Fruit fly (Drosophila melanogaster) whole organism, embryonic: Measurements from ENCODE around the gene kel.

Experiments
- Ada2b ChIP-seq: fragments of 200-800 bp; sonication (Bioruptor generic); IDR thresholded peaks from 2 replicates; pipeline ENCODE4 v1.3.6; 2022; ENCODE audit warnings: missing biosample characterization, missing genetic modification characterization
- CG1024 ChIP-seq: fragments of 200-800 bp; sonication (Bioruptor generic); IDR thresholded peaks from 2 replicates; pipeline ENCODE4 v1.3.6; 2022; ENCODE audit warnings: missing biosample characterization, missing genetic modification characterization
- CG10543 ChIP-seq: fragments of 200-800 bp; sonication (Bioruptor generic); optimal IDR thresholded peaks from 3 replicates; lab custom pipeline; 2017; ENCODE audit warnings: missing biosample characterization, mild to moderate bottlenecking, missing genetic modification characterization, moderate library complexity
- CG11723 ChIP-seq: fragments of 200-800 bp; sonication (Bioruptor generic); optimal IDR thresholded peaks from 2 replicates; lab custom pipeline; 2017; ENCODE audit warnings: missing biosample characterization, mild to moderate bottlenecking, missing genetic modification characterization
- CG14667 ChIP-seq: fragments of 200-800 bp; sonication (Bioruptor generic); IDR thresholded peaks from 2 replicates; pipeline ENCODE4 v1.3.6; 2022; ENCODE audit warnings: missing biosample characterization, missing genetic modification characterization
- CG16863 ChIP-seq: fragments of 200-800 bp; sonication (Bioruptor generic); optimal IDR thresholded peaks from 3 replicates; lab custom pipeline; 2016; ENCODE audit warnings: missing biosample characterization, missing genetic modification characterization
- CG18599 ChIP-seq: fragments of 200-800 bp; sonication (Bioruptor generic); optimal IDR thresholded peaks from 3 replicates; lab custom pipeline; 2017; ENCODE audit warnings: missing biosample characterization, missing genetic modification characterization, mild to moderate bottlenecking, moderate library complexity, missing genetic modification reagents
- CG2199 ChIP-seq: fragments of 200-800 bp; sonication (Bioruptor generic); IDR thresholded peaks from 3 replicates; pipeline ENCODE4 v1.3.6; 2022; ENCODE audit warnings: missing biosample characterization, missing genetic modification characterization
- CG2202 ChIP-seq: fragments of 200-800 bp; sonication (Bioruptor generic); optimal IDR thresholded peaks from 2 replicates; lab custom pipeline; 2018; ENCODE audit warnings: missing biosample characterization, mild to moderate bottlenecking, missing genetic modification characterization
- CG30431 ChIP-seq: fragments of 200-800 bp; sonication (Bioruptor generic); optimal IDR thresholded peaks from 2 replicates; lab custom pipeline; 2017; ENCODE audit warnings: missing biosample characterization, missing genetic modification characterization
- CG43689 ChIP-seq: fragments of 200-800 bp; sonication (Bioruptor generic); IDR thresholded peaks from 2 replicates; pipeline ENCODE4 v1.3.6; 2022; ENCODE audit warnings: missing biosample characterization, missing genetic modification characterization
- CG4424 ChIP-seq: fragments of 200-800 bp; sonication (Bioruptor generic); optimal IDR thresholded peaks from 3 replicates; lab custom pipeline; 2016; ENCODE audit warnings: missing biosample characterization, missing genetic modification characterization
- CG4730 ChIP-seq: fragments of 200-800 bp; sonication (Bioruptor generic); IDR thresholded peaks from 2 replicates; pipeline ENCODE4 v1.3.6; 2022; ENCODE audit warnings: missing biosample characterization, missing genetic modification characterization
- CG6654 ChIP-seq: fragments of 200-800 bp; sonication (Bioruptor generic); optimal IDR thresholded peaks from 2 replicates; lab custom pipeline; 2017; ENCODE audit warnings: missing biosample characterization, mild to moderate bottlenecking, missing genetic modification characterization
- CG7556 ChIP-seq: fragments of 200-800 bp; sonication (Bioruptor generic); optimal IDR thresholded peaks from 2 replicates; lab custom pipeline; 2017; ENCODE audit warnings: missing biosample characterization, mild to moderate bottlenecking, missing genetic modification characterization
- CG7928 ChIP-seq: fragments of 200-800 bp; sonication (Bioruptor generic); optimal IDR thresholded peaks from 2 replicates; lab custom pipeline; 2017; ENCODE audit warnings: missing biosample characterization, mild to moderate bottlenecking, missing genetic modification characterization
- CG7987 ChIP-seq: fragments of 200-800 bp; sonication (Bioruptor generic); optimal IDR thresholded peaks from 2 replicates; lab custom pipeline; 2018; ENCODE audit warnings: missing biosample characterization, mild to moderate bottlenecking, missing genetic modification characterization, moderate library complexity
- CG8089 ChIP-seq: fragments of 200-800 bp; sonication (Bioruptor generic); optimal IDR thresholded peaks from 3 replicates; lab custom pipeline; 2016; ENCODE audit warnings: missing biosample characterization, missing genetic modification characterization
- CG8388 ChIP-seq: fragments of 200-800 bp; sonication (Bioruptor generic); optimal IDR thresholded peaks from 2 replicates; lab custom pipeline; 2019; ENCODE audit warnings: missing biosample characterization, mild to moderate bottlenecking, missing genetic modification characterization, moderate library complexity
- CG8478 ChIP-seq: fragments of >200 bp; optimal IDR thresholded peaks from 2 replicates; lab custom pipeline; 2018
- CG9797 ChIP-seq: fragments of 200-800 bp; sonication (Bioruptor generic); optimal IDR thresholded peaks from 3 replicates; lab custom pipeline; 2018; ENCODE audit warnings: missing biosample characterization, mild to moderate bottlenecking, missing genetic modification characterization
- Camta ChIP-seq: fragments of 200-800 bp; sonication (Bioruptor generic); optimal IDR thresholded peaks from 2 replicates; lab custom pipeline; 2016; ENCODE audit warnings: missing biosample characterization, missing genetic modification characterization
- Fer3 ChIP-seq: fragments of 200-800 bp; sonication (Bioruptor generic); optimal IDR thresholded peaks from 2 replicates; lab custom pipeline; 2018; ENCODE audit warnings: missing biosample characterization, mild to moderate bottlenecking, missing genetic modification characterization, moderate library complexity
- HmgZ ChIP-seq: fragments of 200-800 bp; sonication (Bioruptor generic); optimal IDR thresholded peaks from 2 replicates; lab custom pipeline; 2018; ENCODE audit warnings: missing biosample characterization, mild to moderate bottlenecking, missing genetic modification characterization
- MESR4 ChIP-seq: fragments of 200-800 bp; sonication (Bioruptor generic); optimal IDR thresholded peaks from 2 replicates; lab custom pipeline; 2018; ENCODE audit warnings: missing biosample characterization, mild to moderate bottlenecking, missing genetic modification characterization, moderate library complexity
- Meics ChIP-seq: fragments of 200-800 bp; sonication (Bioruptor generic); optimal IDR thresholded peaks from 2 replicates; lab custom pipeline; 2017; ENCODE audit warnings: missing biosample characterization, mild to moderate bottlenecking, missing genetic modification characterization
- Mes4 ChIP-seq: fragments of 200-800 bp; sonication (Bioruptor generic); optimal IDR thresholded peaks from 2 replicates; lab custom pipeline; 2016; ENCODE audit warnings: missing biosample characterization, missing genetic modification characterization
- Taf1 ChIP-seq: fragments of 200-800 bp; sonication (Bioruptor generic); IDR thresholded peaks from 2 replicates; pipeline ENCODE4 v1.3.6; 2022; ENCODE audit warnings: missing biosample characterization, missing genetic modification characterization
- Tbp ChIP-seq: fragments of >200 bp; optimal IDR thresholded peaks from 2 replicates; lab custom pipeline; 2018; ENCODE audit warnings: missing biosample characterization, missing genetic modification characterization
- Xrp1 ChIP-seq: fragments of 200-800 bp; sonication (Bioruptor generic); IDR thresholded peaks from 2 replicates; pipeline ENCODE4 v1.3.6; 2022; ENCODE audit warnings: missing biosample characterization, missing genetic modification characterization
- ato ChIP-seq: fragments of 200-800 bp; sonication (Bioruptor generic); IDR thresholded peaks from 2 replicates; pipeline ENCODE4 v1.3.6; 2022; ENCODE audit warnings: missing biosample characterization, missing genetic modification characterization; ENCODE audit not compliant: partially characterized antibody
- dysf ChIP-seq: fragments of 200-800 bp; sonication (Bioruptor generic); IDR thresholded peaks from 3 replicates; pipeline ENCODE4 v1.3.6; 2022; ENCODE audit warnings: missing biosample characterization, missing genetic modification characterization
- gro ChIP-seq: fragments of 200-800 bp; sonication (Bioruptor generic); optimal IDR thresholded peaks from 2 replicates; lab custom pipeline; 2016; ENCODE audit warnings: missing biosample characterization, missing genetic modification characterization
- hb ChIP-seq: fragments of 200-800 bp; sonication (Bioruptor generic); IDR thresholded peaks from 3 replicates; pipeline ENCODE4 v1.3.6; 2022; ENCODE audit warnings: missing biosample characterization, missing genetic modification characterization; ENCODE audit not compliant: partially characterized antibody
- insv ChIP-seq, 2 experiments: fragments of 200-800 bp; sonication (Bioruptor generic); optimal IDR thresholded peaks; 3 replicates each; lab custom pipeline; 2016 to 2018; ENCODE audit warnings: missing biosample characterization in 2 of 2, missing genetic modification characterization in 2 of 2
- jigr1 ChIP-seq: fragments of 200-800 bp; sonication (Bioruptor generic); IDR thresholded peaks from 3 replicates; pipeline ENCODE4 v1.3.6; 2022; ENCODE audit warnings: missing biosample characterization, missing genetic modification characterization
- kah ChIP-seq: fragments of 200-800 bp; sonication (Bioruptor generic); optimal IDR thresholded peaks from 2 replicates; lab custom pipeline; 2018; ENCODE audit warnings: missing biosample characterization, mild to moderate bottlenecking, missing genetic modification characterization
- lab ChIP-seq: fragments of 200-800 bp; sonication (Bioruptor generic); optimal IDR thresholded peaks from 3 replicates; lab custom pipeline; 2017; ENCODE audit warnings: missing biosample characterization, missing genetic modification characterization, mild to moderate bottlenecking, moderate library complexity, missing genetic modification reagents
- nerfin-1 ChIP-seq: fragments of 200-800 bp; sonication (Bioruptor generic); optimal IDR thresholded peaks from 3 replicates; lab custom pipeline; 2019; ENCODE audit warnings: missing biosample characterization, mild to moderate bottlenecking, missing genetic modification characterization, moderate library complexity
- pan ChIP-seq, 4 experiments: fragments of >200 bp in 3 of 4; fragments of 200-800 bp in 1 of 4; sonication (Bioruptor generic) in 1 of 4; optimal IDR thresholded peaks in 3 of 4; IDR thresholded peaks in 1 of 4; 2 replicates each; pipeline versions ENCODE4 v1.3.6 to Lab custom; 2017 to 2022; ENCODE audit warnings: missing biosample characterization in 2 of 4, missing genetic modification characterization in 2 of 4, mixed read lengths in 1 of 4
- pho ChIP-seq: fragments of 200-800 bp; sonication (Bioruptor generic); optimal IDR thresholded peaks from 2 replicates; lab custom pipeline; 2016; ENCODE audit warnings: missing biosample characterization, missing genetic modification characterization
- pnt ChIP-seq: fragments of 200-800 bp; sonication (Bioruptor generic); optimal IDR thresholded peaks from 3 replicates; lab custom pipeline; 2016; ENCODE audit warnings: missing biosample characterization, missing genetic modification characterization
- prd ChIP-seq, 3 experiments: fragments of >200 bp in 2 of 3; fragments of 200-800 bp in 1 of 3; sonication (Bioruptor generic) in 1 of 3; optimal IDR thresholded peaks in 2 of 3; IDR thresholded peaks in 1 of 3; 2 replicates in 2 of 3; 3 replicates in 1 of 3; pipeline versions ENCODE4 v1.3.6 to Lab custom; 2017 to 2022; ENCODE audit warnings: missing biosample characterization in 1 of 3, missing genetic modification characterization in 1 of 3
- sens ChIP-seq: fragments of 200-800 bp; sonication (Bioruptor generic); peaks from one replicate; lab custom pipeline; 2016; ENCODE audit warnings: missing biosample characterization, missing genetic modification characterization
- sqz ChIP-seq: fragments of 200-800 bp; sonication (Bioruptor generic); optimal IDR thresholded peaks from 3 replicates; lab custom pipeline; 2018; ENCODE audit warnings: missing biosample characterization, mild to moderate bottlenecking, missing genetic modification characterization
- tna ChIP-seq: fragments of 200-800 bp; sonication (Bioruptor generic); IDR thresholded peaks from 2 replicates; pipeline ENCODE4 v1.3.6; 2022; ENCODE audit warnings: missing biosample characterization, missing genetic modification characterization; ENCODE audit not compliant: partially characterized antibody
- toy ChIP-seq: fragments of 200-800 bp; sonication (Bioruptor generic); IDR thresholded peaks from 2 replicates; pipeline ENCODE4 v1.3.6; 2022; ENCODE audit warnings: missing biosample characterization, missing genetic modification characterization
- wdn ChIP-seq: fragments of 200-800 bp; sonication (Bioruptor generic); IDR thresholded peaks from 2 replicates; pipeline ENCODE4 v1.3.6; 2022; ENCODE audit warnings: missing biosample characterization, missing genetic modification characterization
- wor ChIP-seq: fragments of 200-800 bp; sonication (Bioruptor generic); IDR thresholded peaks from 2 replicates; pipeline ENCODE4 v1.3.6; 2022; ENCODE audit warnings: missing biosample characterization, missing genetic modification characterization

kel gene

DNA sequence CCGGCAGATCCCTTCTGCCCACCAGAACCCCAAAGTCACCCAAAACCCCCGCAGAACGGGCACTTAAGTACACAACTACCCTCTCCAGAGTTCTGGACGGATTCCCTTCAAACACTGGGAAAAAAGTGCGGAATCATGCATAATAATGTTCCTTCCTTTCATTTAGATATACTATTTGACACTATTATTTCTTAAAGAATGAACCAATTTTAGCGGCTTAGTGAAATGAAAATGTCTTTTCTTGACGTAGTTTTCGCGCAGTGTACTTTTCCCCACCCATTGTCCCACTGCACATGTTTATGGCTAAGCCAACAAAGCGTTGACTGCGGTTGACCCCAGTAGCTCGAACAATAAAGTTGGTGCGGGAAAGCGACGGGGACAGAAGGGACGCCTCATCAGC, 48.8 kb upstream of the kel start (continued):
- TF ChIP-seq wdn = 0 out of 2 replicates have a peak, but pooled peaks have one; percentile 22
- no peak for TF ChIP-seq prd (optimal IDR thresholded peaks at IDR 0.05; lab: Kevin White, UChicago)
- TF ChIP-seq prd (GFP tag; IDR thresholded peaks at IDR 0.05; lab: Robert Waterston, UW) = peak; percentile 24; the same call in 1 of the 3 replicates
- no peak for TF ChIP-seq CG10543 (GFP tag; lab: Kevin White, UChicago)
- TF ChIP-seq CG30431 (GFP tag; lab: Kevin White, UChicago) = no peak
- TF ChIP-seq jigr1 = no peak
- no peak for TF ChIP-seq pan (optimal IDR thresholded peaks at IDR 0.05; lab: Kevin White, UChicago)
- peak in 1 of 2 experiments; percentile 40 for TF ChIP-seq pan (GFP tag; optimal IDR thresholded peaks at IDR 0.05 in 1 of 2, IDR thresholded peaks at IDR 0.05 in 1 of 2)
- TF ChIP-seq dysf (GFP tag; lab: Robert Waterston, UW) = 0 out of 3 replicates have a peak, but pooled peaks have one; percentile 36
- peak; percentile 71 for TF ChIP-seq sens (GFP tag; lab: Kevin White, UChicago)
- no peak for TF ChIP-seq Tbp
- TF ChIP-seq CG4424 (GFP tag; lab: Kevin White, UChicago) = peak; percentile 21
- TF ChIP-seq CG2202 (tag; lab: Kevin White, UChicago) = no peak
- TF ChIP-seq CG7556 = peak; percentile 0
- peak; percentile 31; the same call in 1 of the 2 replicates for TF ChIP-seq Ada2b (GFP tag; lab: Robert Waterston, UW)
- no peak for TF ChIP-seq HmgZ (tag; lab: Kevin White, UChicago)
- TF ChIP-seq Meics (GFP tag; lab: Kevin White, UChicago) = peak; percentile 29
- no peak for TF ChIP-seq CG4730 (GFP tag; lab: Robert Waterston, UW)
- TF ChIP-seq lab (GFP tag; lab: Kevin White, UChicago) = peak; percentile 65
- TF ChIP-seq CG1024 = no peak
- no peak for TF ChIP-seq MESR4 (GFP tag; lab: Kevin White, UChicago)
- no peak for TF ChIP-seq Camta (GFP tag; lab: Kevin White, UChicago)

DNA sequence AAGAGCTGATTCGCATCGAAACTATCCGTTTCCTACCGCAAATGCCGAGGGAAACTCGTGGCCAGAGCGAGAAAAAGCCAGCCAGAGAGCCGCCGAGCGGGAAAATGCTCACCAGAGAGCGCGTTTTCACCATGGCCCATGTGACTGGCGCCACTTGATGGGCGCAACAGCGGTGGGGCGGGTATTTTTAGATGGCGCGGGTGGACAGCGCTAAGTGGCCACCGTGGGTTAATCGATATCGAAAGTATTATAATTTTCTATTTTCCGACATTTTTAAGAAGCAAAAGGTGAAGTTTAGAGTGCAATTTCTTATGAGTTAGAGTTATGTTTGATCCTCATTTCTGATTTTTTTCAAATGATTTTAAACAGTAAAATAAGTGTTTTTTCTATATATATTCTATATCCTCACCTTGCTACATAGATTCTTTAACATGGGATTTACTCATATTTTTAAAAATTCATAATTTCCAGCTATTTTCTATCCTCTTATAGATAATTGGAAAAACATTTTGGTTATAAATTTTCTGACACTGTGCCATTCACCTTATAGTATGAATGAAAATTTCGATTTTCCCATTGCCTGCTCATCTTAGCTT, 46.9 kb upstream of the kel start, which contains the start of gene Ptp36E:
Ptp36E (minus strand) TSS at position 360 of the 596 bp plus-strand sequence.
- TF ChIP-seq sqz (GFP tag; lab: Kevin White, UChicago) = peak; percentile 70
- no peak for TF ChIP-seq CG8478 (lab: Kevin White, UChicago)
- peak; percentile 32 for TF ChIP-seq pho (GFP tag; lab: Kevin White, UChicago)
- peak; percentile 60 for TF ChIP-seq toy (GFP tag; lab: Robert Waterston, UW)
- no peak for TF ChIP-seq ato (GFP tag; lab: Robert Waterston, UW)
- no peak for TF ChIP-seq gro (GFP tag; lab: Kevin White, UChicago)
- TF ChIP-seq Fer3 (tag; lab: Kevin White, UChicago) = peak; percentile 87
- peak; percentile 39 for TF ChIP-seq CG43689 (GFP tag; lab: Robert Waterston, UW)
- TF ChIP-seq prd (optimal IDR thresholded peaks at IDR 0.05; lab: Kevin White, UChicago) = no peak
- peak; percentile 85 for TF ChIP-seq prd (GFP tag; IDR thresholded peaks at IDR 0.05; lab: Robert Waterston, UW)
- peak; percentile 73 for TF ChIP-seq Taf1 (GFP tag; lab: Robert Waterston, UW)
- TF ChIP-seq CG7928 (GFP tag; lab: Kevin White, UChicago) = peak; percentile 40
- TF ChIP-seq CG16863 (GFP tag; lab: Kevin White, UChicago) = peak; percentile 21
- TF ChIP-seq insv (GFP tag; optimal IDR thresholded peaks at IDR 0.05; lab: Kevin White, UChicago) = no peak
- peak; percentile 53 for TF ChIP-seq wor (GFP tag; lab: Robert Waterston, UW)
- TF ChIP-seq kah = peak; percentile 69
- no peak for TF ChIP-seq hb
- TF ChIP-seq CG4730 (GFP tag; lab: Robert Waterston, UW) = peak; percentile 73
- no peak for TF ChIP-seq Mes4 (GFP tag; lab: Kevin White, UChicago)
- TF ChIP-seq CG2199 = no peak
- TF ChIP-seq nerfin-1 (tag; lab: Kevin White, UChicago) = peak; percentile 80
- TF ChIP-seq CG8089 (GFP tag; lab: Kevin White, UChicago) = peak; percentile 1
- TF ChIP-seq CG9797 (GFP tag; lab: Kevin White, UChicago) = no peak
- no peak for TF ChIP-seq CG7987 (GFP tag; lab: Kevin White, UChicago)
- peak; percentile 84 for TF ChIP-seq Xrp1 (GFP tag; lab: Robert Waterston, UW)
- TF ChIP-seq CG14667 (GFP tag; lab: Robert Waterston, UW) = peak; percentile 80
- TF ChIP-seq tna (GFP tag; lab: Robert Waterston, UW) = no peak
- peak; percentile 66 for TF ChIP-seq CG6654 (GFP tag; lab: Kevin White, UChicago)
- TF ChIP-seq pnt (GFP tag; lab: Kevin White, UChicago) = peak; percentile 38
- peak; percentile 95 for TF ChIP-seq CG18599 (GFP tag; lab: Kevin White, UChicago)
- peak; percentile 36 for TF ChIP-seq CG11723 (GFP tag; lab: Kevin White, UChicago)
- TF ChIP-seq CG8388 = peak; percentile 49
